Fruit fly (Drosophila melanogaster) whole organism, embryonic: Measurements from ENCODE around the gene Fie.

Experiments
- Antp ChIP-seq: fragments of 200-800 bp; sonication (Bioruptor generic); optimal IDR thresholded peaks from 3 replicates; lab custom pipeline; 2016; ENCODE audit warnings: missing biosample characterization, missing genetic modification characterization
- Bteb2 ChIP-seq: fragments of 200-800 bp; sonication (Bioruptor generic); optimal IDR thresholded peaks from 2 replicates; lab custom pipeline; 2016; ENCODE audit warnings: missing biosample characterization, missing genetic modification characterization
- C15 ChIP-seq: fragments of 200-800 bp; sonication (Bioruptor generic); IDR thresholded peaks from 3 replicates; pipeline ENCODE4 v1.3.6; 2022; ENCODE audit warnings: missing biosample characterization, missing genetic modification characterization
- CG10267 ChIP-seq: fragments of 200-800 bp; sonication (Bioruptor generic); optimal IDR thresholded peaks from 2 replicates; lab custom pipeline; 2018; ENCODE audit warnings: missing biosample characterization, mild to moderate bottlenecking, missing genetic modification characterization, moderate library complexity
- CG10565 ChIP-seq: fragments of 200-800 bp; sonication (Bioruptor generic); optimal IDR thresholded peaks from 3 replicates; lab custom pipeline; 2016; ENCODE audit warnings: missing biosample characterization, mild to moderate bottlenecking, missing genetic modification characterization
- CG11504 ChIP-seq: fragments of 200-800 bp; sonication (Bioruptor generic); optimal IDR thresholded peaks from 3 replicates; lab custom pipeline; 2019; ENCODE audit warnings: missing biosample characterization, mild to moderate bottlenecking, missing genetic modification characterization, moderate library complexity
- CG12744 ChIP-seq: fragments of 200-800 bp; sonication (Bioruptor generic); optimal IDR thresholded peaks from 2 replicates; lab custom pipeline; 2016; ENCODE audit warnings: missing biosample characterization, missing genetic modification characterization
- CG12942 ChIP-seq: fragments of 200-800 bp; sonication (Bioruptor generic); optimal IDR thresholded peaks from 3 replicates; lab custom pipeline; 2016; ENCODE audit warnings: missing biosample characterization, missing genetic modification characterization
- CG13624 ChIP-seq: fragments of 200-800 bp; sonication (Bioruptor generic); optimal IDR thresholded peaks from 2 replicates; lab custom pipeline; 2016; ENCODE audit warnings: missing biosample characterization, missing genetic modification characterization
- CG14860 ChIP-seq: fragments of 200-800 bp; sonication (Bioruptor generic); IDR thresholded peaks from 3 replicates; pipeline ENCODE4 v1.3.6; 2022; ENCODE audit warnings: missing biosample characterization, missing genetic modification characterization; ENCODE audit not compliant: partially characterized antibody
- CG1603 ChIP-seq: fragments of 200-800 bp; sonication (Bioruptor generic); optimal IDR thresholded peaks from 2 replicates; lab custom pipeline; 2019; ENCODE audit warnings: missing biosample characterization, mild to moderate bottlenecking, missing genetic modification characterization, moderate library complexity
- CG17186 ChIP-seq: fragments of 200-800 bp; sonication (Bioruptor generic); optimal IDR thresholded peaks from 3 replicates; lab custom pipeline; 2017; ENCODE audit warnings: missing biosample characterization, missing genetic modification reagents, missing genetic modification characterization
- CG17328 ChIP-seq: fragments of 200-800 bp; sonication (Bioruptor generic); IDR thresholded peaks from 2 replicates; pipeline ENCODE4 v1.3.6; 2022; ENCODE audit warnings: missing biosample characterization, missing genetic modification characterization
- CG2712 ChIP-seq: fragments of 200-800 bp; optimal IDR thresholded peaks from 3 replicates; lab custom pipeline; 2019; ENCODE audit warnings: missing biosample characterization, mild to moderate bottlenecking, missing genetic modification characterization, moderate library complexity
- CG30431 ChIP-seq: fragments of 200-800 bp; sonication (Bioruptor generic); optimal IDR thresholded peaks from 2 replicates; lab custom pipeline; 2017; ENCODE audit warnings: missing biosample characterization, missing genetic modification characterization
- CG31441 ChIP-seq: fragments of 200-800 bp; sonication (Bioruptor generic); IDR thresholded peaks from 2 replicates; pipeline ENCODE4 v1.3.6; 2022; ENCODE audit warnings: missing biosample characterization, missing genetic modification characterization
- CG3838 ChIP-seq: fragments of 200-800 bp; sonication (Bioruptor generic); optimal IDR thresholded peaks from 3 replicates; lab custom pipeline; 2016; ENCODE audit warnings: missing biosample characterization, missing genetic modification characterization
- CG4617 ChIP-seq: fragments of 200-800 bp; sonication (Bioruptor generic); optimal IDR thresholded peaks from 3 replicates; lab custom pipeline; 2016; ENCODE audit warnings: missing biosample characterization, missing genetic modification characterization, borderline replicate concordance
- CG4820 ChIP-seq: fragments of 200-800 bp; sonication (Bioruptor generic); optimal IDR thresholded peaks from 3 replicates; lab custom pipeline; 2016; ENCODE audit warnings: missing biosample characterization, missing genetic modification characterization
- CG4854 ChIP-seq: fragments of 200-800 bp; sonication (Bioruptor generic); optimal IDR thresholded peaks from 2 replicates; lab custom pipeline; 2016; ENCODE audit warnings: missing biosample characterization, missing genetic modification characterization, inconsistent platforms
- CG5953 ChIP-seq: fragments of 200-800 bp; sonication (Bioruptor generic); IDR thresholded peaks from 2 replicates; pipeline ENCODE4 v1.3.6; 2022; ENCODE audit warnings: missing biosample characterization, missing genetic modification characterization
- CTCF ChIP-seq: fragments of 200-800 bp; sonication (Bioruptor generic); optimal IDR thresholded peaks from 2 replicates; lab custom pipeline; 2017; ENCODE audit warnings: missing biosample characterization, mild to moderate bottlenecking, missing genetic modification characterization, moderate library complexity
- D19B ChIP-seq: fragments of 200-800 bp; sonication (Bioruptor generic); optimal IDR thresholded peaks from 2 replicates; lab custom pipeline; 2017; ENCODE audit warnings: missing biosample characterization, mild to moderate bottlenecking, missing genetic modification characterization
- Hr3 ChIP-seq: fragments of 200-800 bp; sonication (Bioruptor generic); optimal IDR thresholded peaks from 3 replicates; lab custom pipeline; 2016; ENCODE audit warnings: missing biosample characterization, missing genetic modification characterization
- Hr39 ChIP-seq: fragments of >200 bp; optimal IDR thresholded peaks from 2 replicates; lab custom pipeline; 2017
- Med ChIP-seq: fragments of 200-800 bp; sonication (Bioruptor generic); peaks from one replicate; lab custom pipeline; 2016; ENCODE audit warnings: missing biosample characterization, missing genetic modification characterization, mild to moderate bottlenecking, inconsistent platforms, moderate library complexity
- Mrtf ChIP-seq: fragments of 200-800 bp; sonication (Bioruptor generic); IDR thresholded peaks from 3 replicates; pipeline ENCODE4 v1.3.6; 2022; ENCODE audit warnings: missing biosample characterization, missing genetic modification characterization
- NK7.1 ChIP-seq: fragments of 200-800 bp; sonication (Bioruptor generic); optimal IDR thresholded peaks from 3 replicates; lab custom pipeline; 2016; ENCODE audit warnings: missing biosample characterization, missing genetic modification characterization
- Oli ChIP-seq: fragments of 200-800 bp; sonication (Bioruptor generic); optimal IDR thresholded peaks from 2 replicates; lab custom pipeline; 2018; ENCODE audit warnings: missing biosample characterization, mild to moderate bottlenecking, missing genetic modification characterization, moderate library complexity
- Pdp1 ChIP-seq, 2 experiments: fragments of 200-800 bp; sonication (Bioruptor generic); optimal IDR thresholded peaks; 3 replicates each; lab custom pipeline; 2016; ENCODE audit warnings: missing biosample characterization in 2 of 2, missing genetic modification characterization in 2 of 2, mild to moderate bottlenecking in 1 of 2, moderate library complexity in 1 of 2
- Poxn ChIP-seq: fragments of 200-800 bp; sonication (Bioruptor generic); IDR thresholded peaks from 2 replicates; pipeline ENCODE4 v1.3.6; 2022; ENCODE audit warnings: missing biosample characterization, missing genetic modification characterization
- Sox100B ChIP-seq: fragments of 200-800 bp; sonication (Bioruptor generic); optimal IDR thresholded peaks from 3 replicates; lab custom pipeline; 2018; ENCODE audit warnings: missing biosample characterization, mild to moderate bottlenecking, missing genetic modification characterization
- Trl ChIP-seq, 3 experiments: fragments of >200 bp in 2 of 3; fragments of 200-800 bp in 1 of 3; sonication (Bioruptor generic) in 1 of 3; optimal IDR thresholded peaks; 2 replicates in 1 of 3; 3 replicates in 2 of 3; lab custom pipeline; 2016 to 2017; ENCODE audit warnings: missing biosample characterization in 1 of 3, missing genetic modification characterization in 1 of 3
- az2 ChIP-seq: fragments of 200-800 bp; sonication (Bioruptor generic); optimal IDR thresholded peaks from 3 replicates; lab custom pipeline; 2016; ENCODE audit warnings: missing biosample characterization, missing genetic modification characterization
- bowl ChIP-seq: fragments of 200-800 bp; sonication (Bioruptor generic); IDR thresholded peaks from 2 replicates; pipeline ENCODE4 v1.3.6; 2022; ENCODE audit warnings: missing biosample characterization, missing genetic modification characterization
- disco-r ChIP-seq: fragments of 200-800 bp; sonication (Bioruptor generic); optimal IDR thresholded peaks from 2 replicates; lab custom pipeline; 2016; ENCODE audit warnings: missing biosample characterization, missing genetic modification characterization
- dmrt11E ChIP-seq: fragments of 200-800 bp; sonication (Bioruptor generic); optimal IDR thresholded peaks from 3 replicates; lab custom pipeline; 2018; ENCODE audit warnings: missing biosample characterization, mild to moderate bottlenecking, missing genetic modification characterization, moderate library complexity
- en ChIP-seq: fragments of 200-800 bp; sonication (Bioruptor generic); optimal IDR thresholded peaks from 2 replicates; lab custom pipeline; 2016; ENCODE audit warnings: missing biosample characterization, missing genetic modification characterization
- grau ChIP-seq: fragments of 200-800 bp; optimal IDR thresholded peaks from 3 replicates; lab custom pipeline; 2019; ENCODE audit warnings: missing biosample characterization, mild to moderate bottlenecking, missing genetic modification characterization, moderate library complexity
- gt ChIP-seq: fragments of 200-800 bp; sonication (Bioruptor generic); IDR thresholded peaks from 2 replicates; pipeline ENCODE4 v1.3.6; 2022; ENCODE audit warnings: missing biosample characterization, missing genetic modification characterization
- h ChIP-seq: fragments of >200 bp; optimal IDR thresholded peaks from 2 replicates; lab custom pipeline; 2017
- hbn ChIP-seq: fragments of 200-800 bp; sonication (Bioruptor generic); IDR thresholded peaks from 2 replicates; pipeline ENCODE4 v1.3.6; 2022; ENCODE audit warnings: missing biosample characterization, missing genetic modification characterization; ENCODE audit not compliant: partially characterized antibody
- maf-S ChIP-seq: fragments of 200-800 bp; sonication (Bioruptor generic); optimal IDR thresholded peaks from 2 replicates; lab custom pipeline; 2016; ENCODE audit warnings: missing biosample characterization, missing genetic modification characterization
- otp ChIP-seq: fragments of 200-800 bp; sonication (Bioruptor generic); IDR thresholded peaks from 3 replicates; pipeline ENCODE4, ENCODE4 v1.3.6; 2022; ENCODE audit warnings: missing biosample characterization, missing genetic modification characterization
- p53 ChIP-seq: fragments of 200-800 bp; sonication (Bioruptor generic); optimal IDR thresholded peaks from 2 replicates; lab custom pipeline; 2016; ENCODE audit warnings: missing biosample characterization, missing genetic modification characterization
- pros ChIP-seq: fragments of 200-800 bp; sonication (Bioruptor generic); optimal IDR thresholded peaks from 3 replicates; lab custom pipeline; 2019; ENCODE audit warnings: missing biosample characterization, mild to moderate bottlenecking, missing genetic modification characterization, moderate library complexity
- ro ChIP-seq: fragments of 200-800 bp; sonication (Bioruptor generic); IDR thresholded peaks from 2 replicates; pipeline ENCODE4 v1.3.6; 2022; ENCODE audit warnings: missing biosample characterization, missing genetic modification characterization
- schlank ChIP-seq: fragments of 200-800 bp; sonication (Bioruptor generic); optimal IDR thresholded peaks from 2 replicates; lab custom pipeline; 2018; ENCODE audit warnings: missing biosample characterization, mild to moderate bottlenecking, missing genetic modification characterization
- trh ChIP-seq: fragments of 200-800 bp; sonication (Bioruptor generic); optimal IDR thresholded peaks from 2 replicates; lab custom pipeline; 2016; ENCODE audit warnings: missing biosample characterization, missing genetic modification characterization
- tx ChIP-seq: fragments of 200-800 bp; sonication (Bioruptor generic); optimal IDR thresholded peaks from 2 replicates; lab custom pipeline; 2016; ENCODE audit warnings: missing biosample characterization, missing genetic modification characterization
- unpg ChIP-seq: fragments of 200-800 bp; sonication (Bioruptor generic); optimal IDR thresholded peaks from 3 replicates; lab custom pipeline; 2018; ENCODE audit warnings: missing biosample characterization, mild to moderate bottlenecking, missing genetic modification characterization, moderate library complexity
- wdn ChIP-seq: fragments of 200-800 bp; sonication (Bioruptor generic); IDR thresholded peaks from 2 replicates; pipeline ENCODE4 v1.3.6; 2022; ENCODE audit warnings: missing biosample characterization, missing genetic modification characterization
- yki ChIP-seq: fragments of >200 bp; optimal IDR thresholded peaks from 3 replicates; lab custom pipeline; 2018

The Fie gene

DNA sequence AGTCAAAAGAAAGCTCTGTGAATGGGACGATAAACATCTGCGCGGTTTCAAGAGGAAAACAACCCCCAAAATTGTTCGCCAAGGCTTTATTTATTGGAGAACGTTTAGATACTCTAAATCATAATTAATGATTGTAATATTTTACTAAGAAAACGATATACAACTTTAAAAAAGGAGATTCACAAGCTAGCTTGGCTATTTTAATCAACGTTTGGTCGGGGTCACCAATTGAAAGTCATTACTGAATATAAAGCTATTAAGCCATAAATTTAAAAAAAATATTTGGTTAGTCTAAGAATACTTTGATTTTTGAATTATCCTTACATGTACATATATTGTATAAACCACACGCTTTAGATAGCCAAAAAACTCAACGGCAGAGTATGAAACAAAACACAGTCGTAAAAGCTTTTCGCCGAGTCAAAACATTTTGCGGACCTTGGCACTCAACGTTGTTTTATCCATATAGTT is at the start of gene Fie (continued):
- TF ChIP-seq CG12744 (peak; percentile 72), CG17186 (GFP tag; lab: Kevin White, UChicago) (no peak), Sox100B (peak; percentile 67), ro (GFP tag; lab: Robert Waterston, UW) (no peak), p53 (no peak), CG12942 (no peak), Mrtf (GFP tag; lab: Robert Waterston, UW) (peak; percentile 18; the same call in 1 of the 3 replicates), CG14860 (GFP tag; lab: Robert Waterston, UW) (no peak), en (GFP tag; lab: Kevin White, UChicago) (no peak), CG31441 (GFP tag; lab: Robert Waterston, UW) (peak; percentile 68), gt (GFP tag; lab: Robert Waterston, UW) (no peak), tx (GFP tag; lab: Kevin White, UChicago) (peak; percentile 3), NK7.1 (GFP tag; lab: Kevin White, UChicago) (no peak), CG10267 (peak; percentile 41), hbn (GFP tag; lab: Robert Waterston, UW) (no peak), schlank (tag; lab: Kevin White, UChicago) (no peak), CG5953 (GFP tag; lab: Robert Waterston, UW) (no peak), Poxn (GFP tag; lab: Robert Waterston, UW) (no peak), Trl (optimal IDR thresholded peaks at IDR 0.05; lab: Kevin White, UChicago) (no peak), Trl (GFP tag; optimal IDR thresholded peaks at IDR 0.05; lab: Kevin White, UChicago) (no peak), bowl (GFP tag; lab: Robert Waterston, UW) (no peak), CG2712 (tag; lab: Kevin White, UChicago) (peak; percentile 56), maf-S (peak; percentile 18), dmrt11E (tag; lab: Kevin White, UChicago) (no peak), unpg (GFP tag; lab: Kevin White, UChicago) (peak; percentile 46), CG11504 (peak; percentile 80), disco-r (no peak), Bteb2 (GFP tag; lab: Kevin White, UChicago) (peak; percentile 8), grau (peak; percentile 84), Pdp1 (GFP tag; optimal IDR thresholded peaks at IDR 0.05; lab: Kevin White, UChicago) (peak; percentile 33 to 38), CG4820 (GFP tag; lab: Kevin White, UChicago) (peak; percentile 29), otp (GFP tag; lab: Robert Waterston, UW) (no peak), D19B (GFP tag; lab: Kevin White, UChicago) (peak; percentile 42), trh (GFP tag; lab: Kevin White, UChicago) (no peak), yki (lab: Kevin White, UChicago) (no peak), CG10565 (GFP tag; lab: Kevin White, UChicago) (no peak), pros (GFP tag; lab: Kevin White, UChicago) (no peak), CG3838 (GFP tag; lab: Kevin White, UChicago) (peak; percentile 2), CTCF (GFP tag; lab: Kevin White, UChicago) (no peak), h (lab: Kevin White, UChicago) (no peak), az2 (peak; percentile 52), CG30431 (GFP tag; lab: Kevin White, UChicago) (no peak), CG17328 (GFP tag; lab: Robert Waterston, UW) (no peak), CG4854 (GFP tag; lab: Kevin White, UChicago) (peak; percentile 6), wdn (GFP tag; lab: Robert Waterston, UW) (no peak), Hr3 (GFP tag; lab: Kevin White, UChicago) (peak; percentile 62), Hr39 (no peak), Med (GFP tag; lab: Kevin White, UChicago) (peak; percentile 89), Antp (no peak), Oli (tag; lab: Kevin White, UChicago) (peak; percentile 80), CG4617 (GFP tag; lab: Kevin White, UChicago) (no peak), CG13624 (GFP tag; lab: Kevin White, UChicago) (peak; percentile 55), CG1603 (no peak), C15 (GFP tag; lab: Robert Waterston, UW) (no peak)
